Worm (Caenorhabditis elegans): ENCODE results near the gene ZK675.4.

- no peak for TF ChIP-seq Y55F3AM.14 (GFP tag; optimal IDR thresholded peaks at IDR 0.05)
- no peak for TF ChIP-seq aly-2 (tag; optimal IDR thresholded peaks at IDR 0.05)
- TF ChIP-seq unc-62 (GFP tag; optimal IDR thresholded peaks at IDR 0.05) = no peak
- TF ChIP-seq ztf-11 (tag; optimal IDR thresholded peaks at IDR 0.05) = no peak
- TF ChIP-seq nhr-23 (tag; optimal IDR thresholded peaks at IDR 0.05) = no peak
- TF ChIP-seq skn-1 (tag; optimal IDR thresholded peaks at IDR 0.05) = no peak
- TF ChIP-seq ztf-4 (tag; optimal IDR thresholded peaks at IDR 0.05) = no peak
- TF ChIP-seq alr-1 (tag; optimal IDR thresholded peaks at IDR 0.05) = no peak
- TF ChIP-seq zag-1 (tag; optimal IDR thresholded peaks at IDR 0.05) = no peak
Observed at ce11 chrII:7900190-7900672, 10.9 kb upstream of the ZK675.4 start, which contains the start of gene rev-1.
